Worm (Caenorhabditis elegans) whole organism, young adult: ENCODE data around the gene srsx-22.

Source experiments
- B0336.3 ChIP-seq: fragments of 200-800 bp; sonication (Bioruptor generic); IDR thresholded peaks from 2 replicates; pipeline ENCODE4 v1.3.6; 2022; ENCODE audit warnings: missing genetic modification characterization, missing compliant biosample characterization
- F57A8.1 ChIP-seq: fragments of 200-800 bp; sonication (Bioruptor generic); optimal IDR thresholded peaks from 2 replicates; lab custom pipeline; 2018; ENCODE audit warnings: mild to moderate bottlenecking, missing genetic modification characterization, moderate library complexity, missing compliant biosample characterization
- dox-1 ChIP-seq: fragments of 200-800 bp; sonication (Bioruptor generic); IDR thresholded peaks from 2 replicates; pipeline ENCODE4 v1.3.6; 2022; ENCODE audit warnings: missing genetic modification reagents, missing genetic modification characterization, missing compliant biosample characterization
- dpl-1 ChIP-seq: fragments of 150-350 bp; optimal IDR thresholded peaks from 2 replicates; lab custom pipeline; 2014; ENCODE audit warnings: missing biosample characterization, missing genetic modification reagents, missing genetic modification characterization
- egl-44 ChIP-seq: fragments of 200-800 bp; sonication (Bioruptor generic); IDR thresholded peaks from 2 replicates; pipeline ENCODE4 v1.3.6; 2022; ENCODE audit warnings: missing genetic modification reagents, missing genetic modification characterization, missing compliant biosample characterization
- egrh-3 ChIP-seq: fragments of 200-800 bp; sonication (Bioruptor generic); IDR thresholded peaks from 2 replicates; pipeline ENCODE4 v1.3.6; 2022; ENCODE audit warnings: missing genetic modification reagents, missing genetic modification characterization, missing compliant biosample characterization
- lsl-1 ChIP-seq: fragments of 200-800 bp; sonication (Bioruptor generic); optimal IDR thresholded peaks from 2 replicates; lab custom pipeline; 2018; ENCODE audit warnings: mild to moderate bottlenecking, missing genetic modification characterization, moderate library complexity, missing compliant biosample characterization
- mcd-1 ChIP-seq: fragments of 200-800 bp; sonication (Bioruptor generic); IDR thresholded peaks from 2 replicates; pipeline ENCODE4 v1.3.6; 2022; ENCODE audit warnings: missing genetic modification reagents, missing genetic modification characterization, missing compliant biosample characterization
- nfya-2 ChIP-seq: fragments of 200-800 bp; sonication (Bioruptor generic); IDR thresholded peaks from 2 replicates; pipeline ENCODE4 v1.3.6; 2022; ENCODE audit warnings: missing genetic modification reagents, missing genetic modification characterization, missing compliant biosample characterization
- rpc-1 ChIP-seq, 2 experiments: fragments of 150-350 bp in 1 of 2; sonication (generic microtip) in 1 of 2; optimal IDR thresholded peaks; 2 replicates each; lab custom pipeline; 2014 to 2018; ENCODE audit warnings: missing biosample characterization in 1 of 2, missing genetic modification characterization in 1 of 2, missing genetic modification reagents in 1 of 2, missing genotype in 1 of 2
- sdz-38 ChIP-seq: sonication (generic microtip); optimal IDR thresholded peaks from 2 replicates; lab custom pipeline; 2016; ENCODE audit warnings: missing genotype, missing genetic modification characterization, missing compliant biosample characterization
- somi-1 ChIP-seq: fragments of 200-800 bp; sonication (Bioruptor generic); optimal IDR thresholded peaks from 2 replicates; lab custom pipeline; 2018; ENCODE audit warnings: mild to moderate bottlenecking, missing genetic modification characterization, missing compliant biosample characterization
- unc-130 ChIP-seq: sonication (generic microtip); optimal IDR thresholded peaks from 2 replicates; lab custom pipeline; 2016; ENCODE audit warnings: missing genetic modification reagents, missing genetic modification characterization, missing compliant biosample characterization
- unc-62 ChIP-seq: fragments of 150-350 bp; optimal IDR thresholded peaks from 2 replicates; lab custom pipeline; 2014; ENCODE audit warnings: missing biosample characterization, missing genetic modification reagents, missing genetic modification characterization

DNA sequence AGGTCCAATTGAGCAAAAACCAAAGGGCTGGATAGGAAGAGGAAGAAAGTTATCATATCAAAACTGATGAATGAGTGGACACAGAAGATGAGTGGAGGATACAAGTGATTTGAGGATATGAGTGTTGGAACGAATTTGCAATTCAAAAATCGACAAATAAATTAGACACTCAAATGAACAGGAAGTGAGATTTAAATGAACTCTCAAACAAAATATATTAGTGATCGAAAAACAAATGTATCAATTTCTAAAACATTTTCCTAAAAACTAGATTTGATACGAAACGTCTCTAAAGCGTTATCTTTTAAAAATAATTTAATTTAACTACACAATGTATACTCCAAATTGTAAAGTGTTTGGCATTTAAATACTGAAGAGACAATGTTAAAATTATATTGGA, 23.9 kb downstream of the srsx-22 start, which contains the start of gene F38E1.10:
- TF ChIP-seq dox-1 (GFP tag; lab: Robert Waterston, UW) (no peak), dpl-1 (GFP tag; lab: Kevin White, UChicago) (no peak), egl-44 (no peak), egrh-3 (GFP tag; lab: Robert Waterston, UW) (no peak), rpc-1 (optimal IDR thresholded peaks at IDR 0.05; lab: Kevin White, UChicago) (no peak), rpc-1 (tag; optimal IDR thresholded peaks at IDR 0.05; lab: Kevin White, UChicago) (no peak), unc-62 (GFP tag; lab: Kevin White, UChicago) (no peak), mcd-1 (GFP tag; lab: Robert Waterston, UW) (no peak), sdz-38 (tag; lab: Kevin White, UChicago) (no peak), F57A8.1 (GFP tag; lab: Kevin White, UChicago) (no peak), lsl-1 (GFP tag; lab: Kevin White, UChicago) (no peak), B0336.3 (GFP tag; lab: Robert Waterston, UW) (no peak), somi-1 (GFP tag; lab: Kevin White, UChicago) (no peak), nfya-2 (GFP tag; lab: Robert Waterston, UW) (no peak), unc-130 (GFP tag; lab: Kevin White, UChicago) (no peak)
